Fruit fly (Drosophila melanogaster) whole organism, adult: ENCODE measurements around the gene Or67d.

ENCODE experiments used
- CG11617 ChIP-seq: fragments of 200-800 bp; sonication (Bioruptor generic); optimal IDR thresholded peaks from 2 replicates; lab custom pipeline; 2017; ENCODE audit warnings: mild to moderate bottlenecking, missing biosample characterization, missing genetic modification reagents, missing genetic modification characterization
- CG12768 ChIP-seq: fragments of 200-800 bp; sonication (Bioruptor generic); optimal IDR thresholded peaks from 2 replicates; lab custom pipeline; 2017; ENCODE audit warnings: missing biosample characterization, missing genetic modification characterization, mild to moderate bottlenecking, moderate library complexity, missing genetic modification reagents
- CG14711 ChIP-seq: fragments of 200-800 bp; sonication (Bioruptor generic); optimal IDR thresholded peaks from 2 replicates; lab custom pipeline; 2018; ENCODE audit warnings: missing biosample characterization, mild to moderate bottlenecking, missing genetic modification characterization, moderate library complexity
- CG1620 ChIP-seq: fragments of 200-800 bp; sonication (Bioruptor generic); optimal IDR thresholded peaks from 2 replicates; lab custom pipeline; 2016; ENCODE audit warnings: missing biosample characterization, missing genetic modification characterization
- CG33017 ChIP-seq: fragments of 200-800 bp; sonication (Bioruptor generic); optimal IDR thresholded peaks from 2 replicates; lab custom pipeline; 2018; ENCODE audit warnings: missing biosample characterization, mild to moderate bottlenecking, missing genetic modification characterization, moderate library complexity
- CG5204 ChIP-seq: fragments of 200-800 bp; sonication (Bioruptor generic); optimal IDR thresholded peaks from 2 replicates; lab custom pipeline; 2016; ENCODE audit warnings: missing biosample characterization, missing genetic modification characterization
- CG7045 ChIP-seq: fragments of 200-800 bp; sonication (Bioruptor generic); optimal IDR thresholded peaks from 2 replicates; lab custom pipeline; 2017; ENCODE audit warnings: missing biosample characterization, mild to moderate bottlenecking, missing genetic modification characterization
- CG7101 ChIP-seq: fragments of 200-800 bp; sonication (Bioruptor generic); optimal IDR thresholded peaks from 2 replicates; lab custom pipeline; 2018; ENCODE audit warnings: missing biosample characterization, mild to moderate bottlenecking, missing genetic modification characterization, moderate library complexity
- Clk ChIP-seq: fragments of 200-800 bp; sonication (Bioruptor generic); optimal IDR thresholded peaks from 2 replicates; lab custom pipeline; 2017; ENCODE audit warnings: missing biosample characterization, missing genetic modification characterization
- Crg-1 ChIP-seq: fragments of 200-800 bp; sonication (Bioruptor generic); optimal IDR thresholded peaks from 2 replicates; lab custom pipeline; 2016; ENCODE audit warnings: missing biosample characterization, missing genetic modification characterization
- Hr96 ChIP-seq: fragments of 200-800 bp; sonication (Bioruptor generic); optimal IDR thresholded peaks from 2 replicates; lab custom pipeline; 2016; ENCODE audit warnings: missing biosample characterization, missing genetic modification characterization
- Mnt ChIP-seq: fragments of 200-800 bp; sonication (Bioruptor generic); optimal IDR thresholded peaks from 2 replicates; lab custom pipeline; 2016; ENCODE audit warnings: missing biosample characterization, mild to moderate bottlenecking, missing genetic modification characterization
- bab1 ChIP-seq: fragments of 200-800 bp; sonication (Bioruptor generic); optimal IDR thresholded peaks from 3 replicates; lab custom pipeline; 2019; ENCODE audit warnings: missing biosample characterization, mild to moderate bottlenecking, missing genetic modification characterization, moderate library complexity
- cic ChIP-seq: fragments of 200-800 bp; sonication (Bioruptor generic); optimal IDR thresholded peaks from 2 replicates; lab custom pipeline; 2017; ENCODE audit warnings: missing biosample characterization, mild to moderate bottlenecking, missing genetic modification characterization, moderate library complexity
- cnc ChIP-seq, 2 experiments: fragments of >200 bp; optimal IDR thresholded peaks; 2 replicates each; lab custom pipeline; 2017
- kay ChIP-seq: fragments of 200-800 bp; sonication (Bioruptor generic); peaks from one replicate; lab custom pipeline; 2016; ENCODE audit warnings: missing biosample characterization, missing genetic modification characterization, borderline replicate concordance
- pad ChIP-seq: fragments of 200-800 bp; sonication (Bioruptor generic); optimal IDR thresholded peaks from 3 replicates; lab custom pipeline; 2017; ENCODE audit warnings: missing biosample characterization, missing genetic modification characterization, mild to moderate bottlenecking, moderate library complexity, missing genetic modification reagents
- tj ChIP-seq: fragments of 200-800 bp; sonication (Bioruptor generic); optimal IDR thresholded peaks from 3 replicates; lab custom pipeline; 2017; ENCODE audit warnings: missing biosample characterization, mild to moderate bottlenecking, missing genetic modification characterization, moderate library complexity
- toe ChIP-seq: fragments of 200-800 bp; sonication (Bioruptor generic); optimal IDR thresholded peaks from 2 replicates; lab custom pipeline; 2016; ENCODE audit warnings: missing biosample characterization, missing genetic modification characterization

Gene Or67d

dm6 chr3L:10233025-10233424, 40.0 kb upstream of the Or67d start:
- TF ChIP-seq CG1620 (GFP tag; lab: Kevin White, UChicago) (no peak), CG7045 (GFP tag; lab: Kevin White, UChicago) (no peak), bab1 (GFP tag; lab: Kevin White, UChicago) (no peak), Crg-1 (no peak), Mnt (GFP tag; lab: Kevin White, UChicago) (no peak), CG7101 (tag; lab: Kevin White, UChicago) (no peak), tj (GFP tag; lab: Kevin White, UChicago) (no peak), Hr96 (no peak), Clk (GFP tag; lab: Kevin White, UChicago) (no peak), cnc (optimal IDR thresholded peaks at IDR 0.05; lab: Kevin White, UChicago) (no peak), pad (GFP tag; lab: Kevin White, UChicago) (no peak), CG5204 (GFP tag; lab: Kevin White, UChicago) (no peak), cic (GFP tag; lab: Kevin White, UChicago) (no peak), CG14711 (tag; lab: Kevin White, UChicago) (no peak), kay (GFP tag; lab: Kevin White, UChicago) (no peak), CG11617 (GFP tag; lab: Kevin White, UChicago) (no peak)

dm6 chr3L:10238549-10238948, 34.5 kb upstream of the Or67d start:
- TF ChIP-seq toe (GFP tag; lab: Kevin White, UChicago): no peak
- no peak for TF ChIP-seq Clk (GFP tag; lab: Kevin White, UChicago)
- no peak for TF ChIP-seq cic (GFP tag; lab: Kevin White, UChicago)
- no peak for TF ChIP-seq tj (GFP tag; lab: Kevin White, UChicago)
- no peak for TF ChIP-seq CG14711 (tag; lab: Kevin White, UChicago)

dm6 chr3L:10242243-10242642, 30.8 kb upstream of the Or67d start:
- no peak for TF ChIP-seq CG33017
- TF ChIP-seq cnc (optimal IDR thresholded peaks at IDR 0.05; lab: Kevin White, UChicago): no peak
- TF ChIP-seq Mnt (GFP tag; lab: Kevin White, UChicago): no peak
- no peak for TF ChIP-seq pad (GFP tag; lab: Kevin White, UChicago)
- no peak for TF ChIP-seq CG7101 (tag; lab: Kevin White, UChicago)
- no peak for TF ChIP-seq Clk (GFP tag; lab: Kevin White, UChicago)
- TF ChIP-seq CG7045 (GFP tag; lab: Kevin White, UChicago): no peak
- no peak for TF ChIP-seq Hr96
- no peak for TF ChIP-seq CG1620 (GFP tag; lab: Kevin White, UChicago)
- TF ChIP-seq tj (GFP tag; lab: Kevin White, UChicago): no peak
- TF ChIP-seq toe (GFP tag; lab: Kevin White, UChicago): no peak
- no peak for TF ChIP-seq CG14711 (tag; lab: Kevin White, UChicago)
- no peak for TF ChIP-seq kay (GFP tag; lab: Kevin White, UChicago)
- TF ChIP-seq CG11617 (GFP tag; lab: Kevin White, UChicago): no peak

- TF ChIP-seq Hr96 (no peak), CG1620 (GFP tag; lab: Kevin White, UChicago) (no peak), Mnt (GFP tag; lab: Kevin White, UChicago) (no peak), bab1 (GFP tag; lab: Kevin White, UChicago) (no peak), kay (GFP tag; lab: Kevin White, UChicago) (no peak), CG14711 (tag; lab: Kevin White, UChicago) (no peak), CG7101 (tag; lab: Kevin White, UChicago) (no peak), CG12768 (GFP tag; lab: Kevin White, UChicago) (no peak), CG11617 (GFP tag; lab: Kevin White, UChicago) (no peak), CG5204 (GFP tag; lab: Kevin White, UChicago) (no peak)
Observed at dm6 chr3L:10244606-10245005, 28.4 kb upstream of the Or67d start, which contains the start of gene Or67c. TSS of gene Or67c (minus strand) at chr3L:10244706.

- TF ChIP-seq tj (GFP tag; lab: Kevin White, UChicago) (no peak), pad (GFP tag; lab: Kevin White, UChicago) (peak; percentile 97), Mnt (GFP tag; lab: Kevin White, UChicago) (no peak), CG7101 (tag; lab: Kevin White, UChicago) (no peak)
Observed at dm6 chr3L:10246226-10246778, 26.7 kb upstream of the Or67d start.

- TF ChIP-seq CG11617 (GFP tag; lab: Kevin White, UChicago) (no peak), kay (GFP tag; lab: Kevin White, UChicago) (no peak), Hr96 (no peak), CG5204 (GFP tag; lab: Kevin White, UChicago) (no peak), CG7045 (GFP tag; lab: Kevin White, UChicago) (no peak), bab1 (GFP tag; lab: Kevin White, UChicago) (no peak)
Observed at dm6 chr3L:10247121-10247520, 25.9 kb upstream of the Or67d start.

dm6 chr3L:10247579-10247978, 25.4 kb upstream of the Or67d start:
- TF ChIP-seq CG11617 (GFP tag; lab: Kevin White, UChicago) (no peak), pad (GFP tag; lab: Kevin White, UChicago) (no peak), Hr96 (no peak)
